Worm (Caenorhabditis elegans) whole organism, midembryonic: ENCODE results near the gene itm-2.
A peak's percentile ranks its signal among the peaks of the same experiment; 100 is the strongest.

Experiments used
- T22C8.4 ChIP-seq: fragments of 200-800 bp; sonication (Bioruptor generic); IDR thresholded peaks from 2 replicates; pipeline ENCODE4 v1.3.6; 2022; ENCODE audit warnings: missing genetic modification characterization, missing compliant biosample characterization
- cog-1 ChIP-seq: sonication (generic microtip); optimal IDR thresholded peaks from 2 replicates; lab custom pipeline; 2016; ENCODE audit warnings: missing genetic modification characterization, missing compliant biosample characterization
- flt-1 ChIP-seq: fragments of 200-800 bp; sonication (Bioruptor generic); IDR thresholded peaks from 2 replicates; pipeline ENCODE4 v1.3.6; 2022; ENCODE audit warnings: missing genetic modification characterization, missing compliant biosample characterization
- klf-2 ChIP-seq: fragments of 200-800 bp; sonication (Bioruptor generic); conservative IDR thresholded peaks from 2 replicates; pipeline ENCODE4 v1.3.6; 2022; ENCODE audit warnings: missing genetic modification reagents, missing genetic modification characterization, missing compliant biosample characterization
- med-1 ChIP-seq: sonication (generic microtip); optimal IDR thresholded peaks from 2 replicates; lab custom pipeline; 2017; ENCODE audit warnings: missing genetic modification characterization, mild to moderate bottlenecking, missing compliant biosample characterization, antibody characterized with exemption, missing genetic modification reagents; ENCODE audit not compliant: insufficient read depth
- ref-1 ChIP-seq: fragments of 200-800 bp; sonication (Bioruptor generic); conservative IDR thresholded peaks from 2 replicates; pipeline ENCODE4 v1.3.6; 2022; ENCODE audit warnings: missing genetic modification reagents, missing genetic modification characterization, missing compliant biosample characterization
- tab-1 ChIP-seq: fragments of 200-800 bp; sonication (Bioruptor generic); IDR thresholded peaks from 2 replicates; pipeline ENCODE4 v1.3.6; 2022; ENCODE audit warnings: missing genetic modification characterization, missing compliant biosample characterization
- ztf-23 ChIP-seq: fragments of 200-800 bp; sonication (Bioruptor generic); IDR thresholded peaks from 2 replicates; pipeline ENCODE4 v1.3.6; 2022; ENCODE audit warnings: missing genetic modification reagents, missing genetic modification characterization, missing compliant biosample characterization
- ztf-29 ChIP-seq: fragments of 200-800 bp; sonication (Bioruptor generic); IDR thresholded peaks from 2 replicates; pipeline ENCODE4 v1.3.6; 2022; ENCODE audit warnings: missing genetic modification reagents, missing genetic modification characterization, missing compliant biosample characterization

The itm-2 gene

DNA sequence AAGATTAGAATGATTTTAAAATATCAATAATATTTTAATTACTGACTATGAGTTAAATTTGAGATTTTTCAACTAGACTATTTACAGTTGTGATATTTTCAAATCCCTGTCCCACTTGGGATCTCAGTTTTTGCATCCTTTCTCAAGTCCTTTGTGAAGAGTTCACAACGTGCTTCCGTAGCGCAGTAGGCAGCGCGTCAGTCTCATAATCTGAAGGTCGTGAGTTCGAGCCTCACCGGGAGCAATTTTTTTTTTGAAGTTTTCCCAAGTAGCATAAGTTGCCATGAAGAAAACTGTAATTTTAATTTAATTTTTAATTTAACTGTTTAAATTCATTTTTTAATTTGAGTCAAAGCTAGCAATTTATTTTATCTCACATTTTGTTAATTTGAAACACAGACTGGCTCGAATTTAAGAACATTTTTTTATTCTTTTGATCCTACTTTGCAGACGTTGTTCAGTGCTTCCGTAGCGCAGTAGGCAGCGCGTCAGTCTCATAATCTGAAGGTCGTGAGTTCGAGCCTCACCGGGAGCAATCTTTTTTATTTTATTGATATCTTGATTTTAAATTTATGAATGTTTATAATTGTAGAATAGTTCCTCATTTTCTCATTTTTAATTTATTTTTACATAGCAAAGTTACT lies 40.4 kb downstream of the itm-2 start:
- no peak for TF ChIP-seq klf-2 (GFP tag; lab: Robert Waterston, UW)
- TF ChIP-seq ref-1 (GFP tag; lab: Robert Waterston, UW) = no peak
- no peak for TF ChIP-seq cog-1 (tag; lab: Kevin White, UChicago)
- no peak for TF ChIP-seq ztf-29 (GFP tag; lab: Robert Waterston, UW)
- TF ChIP-seq T22C8.4 (GFP tag; lab: Robert Waterston, UW) = peak; percentile 60; the same call in 1 of the 2 replicates
- peak; percentile 51 for TF ChIP-seq flt-1
- TF ChIP-seq ztf-23 (GFP tag; lab: Robert Waterston, UW) = no peak
- no peak for TF ChIP-seq tab-1 (GFP tag; lab: Robert Waterston, UW)
- TF ChIP-seq med-1 (GFP tag; lab: Kevin White, UChicago) = no peak

DNA sequence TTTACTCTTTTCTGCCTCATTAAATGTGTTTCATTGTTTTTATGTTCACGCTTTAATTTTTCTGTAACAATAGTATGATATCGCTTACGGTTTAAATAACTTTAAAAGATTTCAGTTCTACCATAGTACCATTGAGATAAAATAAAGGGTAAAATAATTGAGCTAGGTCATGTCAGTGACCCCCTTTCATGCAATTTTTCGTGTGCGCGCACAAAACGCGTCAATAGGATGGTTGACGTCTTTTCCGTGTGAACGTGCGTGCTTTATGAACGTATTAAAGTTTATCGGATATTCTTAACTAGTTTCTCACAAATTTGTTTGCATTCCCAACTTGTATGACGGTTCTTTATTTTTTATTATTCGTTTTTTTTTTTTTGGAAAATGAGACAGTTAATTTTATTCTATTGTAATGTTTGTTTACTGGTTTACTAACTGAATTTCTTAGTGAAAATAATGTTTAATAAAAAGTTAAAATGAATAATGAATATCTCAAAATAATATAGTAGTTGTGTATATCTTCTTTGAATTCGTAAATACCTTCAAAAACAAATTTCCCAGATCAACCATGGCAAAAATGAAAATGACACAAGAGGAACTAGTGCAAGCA lies 41.1 kb downstream of the itm-2 start, which contains the start of gene C25F6.1:
C25F6.1 (plus strand) TSS at position 557 of the 607 bp plus-strand sequence.
- TF ChIP-seq ztf-23 (GFP tag; lab: Robert Waterston, UW) (no peak), med-1 (GFP tag; lab: Kevin White, UChicago) (no peak), ref-1 (GFP tag; lab: Robert Waterston, UW) (no peak)

DNA sequence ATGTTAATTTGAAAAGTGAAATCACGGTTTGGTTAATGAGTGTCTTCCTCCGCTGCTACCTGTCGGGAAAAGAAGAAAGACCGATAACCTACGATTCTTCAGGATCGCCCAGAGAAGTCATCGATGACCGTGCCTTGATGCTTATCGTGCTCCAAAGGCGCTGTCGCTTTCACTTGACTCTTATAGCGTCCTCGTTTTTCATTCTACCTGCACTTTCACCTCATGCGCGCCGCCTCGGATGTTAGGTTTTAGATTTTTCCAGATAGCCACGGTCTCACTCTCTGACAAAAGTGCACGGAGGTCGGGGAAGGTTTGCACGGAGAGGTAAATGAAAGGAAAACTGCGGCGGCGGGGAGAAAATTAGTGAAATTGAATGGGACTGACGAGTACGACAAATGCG lies 43.9 kb downstream of the itm-2 start:
- TF ChIP-seq flt-1 (no peak), ztf-29 (GFP tag; lab: Robert Waterston, UW) (no peak), cog-1 (tag; lab: Kevin White, UChicago) (no peak), klf-2 (GFP tag; lab: Robert Waterston, UW) (no peak), med-1 (GFP tag; lab: Kevin White, UChicago) (no peak), ref-1 (GFP tag; lab: Robert Waterston, UW) (no peak), T22C8.4 (GFP tag; lab: Robert Waterston, UW) (no peak), tab-1 (GFP tag; lab: Robert Waterston, UW) (no peak), ztf-23 (GFP tag; lab: Robert Waterston, UW) (no peak)

DNA sequence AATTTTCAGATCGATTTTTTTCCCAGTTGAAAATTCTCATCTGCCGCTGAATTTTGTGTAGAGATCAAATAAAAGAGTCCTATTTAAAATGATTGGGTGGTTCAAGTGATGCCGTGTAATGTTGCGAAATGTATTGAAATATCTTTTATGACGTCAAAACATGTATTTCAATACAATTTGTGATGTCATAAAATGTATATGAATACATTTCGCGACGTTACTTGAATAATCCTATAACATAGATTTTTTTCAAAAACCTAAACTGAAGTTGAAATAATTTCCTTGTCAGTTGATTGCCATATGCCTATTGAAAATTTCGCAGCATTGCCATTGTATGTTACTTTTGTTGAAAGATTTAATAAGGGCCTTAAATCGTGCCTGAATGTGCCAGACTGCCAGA lies 44.6 kb downstream of the itm-2 start, which contains the start of gene F55D1.1:
F55D1.1 (plus strand) TSS at position 301 of the 400 bp plus-strand sequence.
- TF ChIP-seq tab-1 (GFP tag; lab: Robert Waterston, UW) (no peak), ztf-29 (GFP tag; lab: Robert Waterston, UW) (no peak), T22C8.4 (GFP tag; lab: Robert Waterston, UW) (no peak), ref-1 (GFP tag; lab: Robert Waterston, UW) (no peak), klf-2 (GFP tag; lab: Robert Waterston, UW) (no peak), cog-1 (tag; lab: Kevin White, UChicago) (no peak), ztf-23 (GFP tag; lab: Robert Waterston, UW) (no peak), med-1 (GFP tag; lab: Kevin White, UChicago) (no peak), flt-1 (no peak)

DNA sequence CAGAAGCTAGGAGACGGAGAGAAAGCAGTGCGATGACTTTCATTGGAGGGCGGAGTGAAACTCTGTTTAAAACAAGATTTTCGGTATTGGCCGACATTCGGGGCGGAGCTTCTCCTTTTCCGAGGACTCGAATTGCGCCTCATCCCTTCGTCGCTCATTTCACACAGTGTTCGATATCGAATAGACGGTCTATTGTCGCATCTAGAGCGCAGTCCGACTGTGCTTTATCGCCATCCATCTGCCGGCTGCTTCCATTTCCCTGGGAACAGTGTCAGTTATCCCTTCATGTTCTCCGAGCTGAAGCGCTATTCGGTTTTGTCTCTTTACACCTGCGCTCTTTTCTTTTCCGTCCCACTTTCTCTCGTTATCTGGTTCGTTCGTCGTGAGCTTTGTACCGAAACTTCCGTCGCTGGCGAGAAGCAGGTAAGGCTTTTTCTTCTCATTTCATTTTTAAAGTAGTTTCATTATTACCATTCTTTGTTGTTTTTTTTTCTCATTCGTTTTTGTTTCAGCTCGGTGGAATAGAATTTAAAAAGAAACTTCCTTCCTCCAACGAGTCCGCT lies 47.9 kb downstream of the itm-2 start, which contains the start of the genes bus-8A and bus-8B:
bus-8A (plus strand) TSS at position 96 of the 563 bp plus-strand sequence.
bus-8B (plus strand) TSS at position 513 of the 563 bp plus-strand sequence.
- TF ChIP-seq ref-1 (GFP tag; lab: Robert Waterston, UW) = no peak
- TF ChIP-seq med-1 (GFP tag; lab: Kevin White, UChicago) = no peak
- TF ChIP-seq tab-1 (GFP tag; lab: Robert Waterston, UW) = no peak
- no peak for TF ChIP-seq cog-1 (tag; lab: Kevin White, UChicago)
- TF ChIP-seq flt-1 = no peak
- TF ChIP-seq ztf-23 (GFP tag; lab: Robert Waterston, UW) = no peak
- TF ChIP-seq klf-2 (GFP tag; lab: Robert Waterston, UW) = no peak
- TF ChIP-seq T22C8.4 (GFP tag; lab: Robert Waterston, UW) = no peak
- TF ChIP-seq ztf-29 (GFP tag; lab: Robert Waterston, UW) = no peak
